Fruit fly (Drosophila melanogaster) whole organism, embryonic: ENCODE results near the gene RpS9.

ENCODE experiments used
- BtbVII ChIP-seq: fragments of 200-800 bp; sonication (Bioruptor generic); optimal IDR thresholded peaks from 3 replicates; lab custom pipeline; 2017; ENCODE audit warnings: missing biosample characterization, mild to moderate bottlenecking, missing genetic modification characterization
- CG12071 ChIP-seq: fragments of 200-800 bp; sonication (Bioruptor generic); optimal IDR thresholded peaks from 3 replicates; lab custom pipeline; 2018; ENCODE audit warnings: missing biosample characterization, mild to moderate bottlenecking, missing genetic modification characterization
- CG13894 ChIP-seq: fragments of 200-800 bp; sonication (Bioruptor generic); optimal IDR thresholded peaks from 3 replicates; lab custom pipeline; 2018; ENCODE audit warnings: missing biosample characterization, mild to moderate bottlenecking, missing genetic modification characterization, moderate library complexity
- CG15073 ChIP-seq: fragments of 200-800 bp; sonication (Bioruptor generic); optimal IDR thresholded peaks from 2 replicates; lab custom pipeline; 2016; ENCODE audit warnings: missing biosample characterization, missing genetic modification characterization
- CG18599 ChIP-seq: fragments of 200-800 bp; sonication (Bioruptor generic); optimal IDR thresholded peaks from 3 replicates; lab custom pipeline; 2017; ENCODE audit warnings: missing biosample characterization, missing genetic modification characterization, mild to moderate bottlenecking, moderate library complexity, missing genetic modification reagents
- CG42726 ChIP-seq: fragments of 200-800 bp; sonication (Bioruptor generic); IDR thresholded peaks from 2 replicates; pipeline ENCODE4 v1.3.6; 2022; ENCODE audit warnings: missing biosample characterization, missing genetic modification characterization; ENCODE audit not compliant: partially characterized antibody
- CG4328 ChIP-seq: fragments of 200-800 bp; sonication (Bioruptor generic); optimal IDR thresholded peaks from 3 replicates; lab custom pipeline; 2017; ENCODE audit warnings: missing biosample characterization, missing genetic modification reagents, missing genetic modification characterization
- CG5245 ChIP-seq: fragments of 200-800 bp; sonication (Bioruptor generic); optimal IDR thresholded peaks from 3 replicates; lab custom pipeline; 2016; ENCODE audit warnings: missing biosample characterization, missing genetic modification characterization
- CG9215 ChIP-seq: fragments of 200-800 bp; sonication (Bioruptor generic); IDR thresholded peaks from 2 replicates; pipeline ENCODE4 v1.3.6; 2022; ENCODE audit warnings: missing biosample characterization, missing genetic modification characterization
- Dbx ChIP-seq: fragments of 200-800 bp; sonication (Bioruptor generic); IDR thresholded peaks from 3 replicates; pipeline ENCODE4 v1.3.6; 2022; ENCODE audit warnings: missing biosample characterization, missing genetic modification characterization
- Dek ChIP-seq: fragments of 200-800 bp; sonication (Bioruptor generic); optimal IDR thresholded peaks from 3 replicates; lab custom pipeline; 2019; ENCODE audit warnings: missing biosample characterization, mild to moderate bottlenecking, missing genetic modification characterization, moderate library complexity
- Hey ChIP-seq: fragments of 200-800 bp; sonication (Bioruptor generic); optimal IDR thresholded peaks from 3 replicates; lab custom pipeline; 2018; ENCODE audit warnings: missing biosample characterization, mild to moderate bottlenecking, missing genetic modification characterization
- Hr51 ChIP-seq, 2 experiments: fragments of 200-800 bp; sonication (Bioruptor generic); optimal IDR thresholded peaks; 2 replicates in 1 of 2; 3 replicates in 1 of 2; lab custom pipeline; 2016 to 2018; ENCODE audit warnings: missing biosample characterization in 2 of 2, missing genetic modification characterization in 2 of 2, mild to moderate bottlenecking in 1 of 2, moderate library complexity in 1 of 2
- MBD-R2 ChIP-seq: fragments of 200-800 bp; sonication (Bioruptor generic); IDR thresholded peaks from 2 replicates; pipeline ENCODE4 v1.3.6; 2022; ENCODE audit warnings: missing biosample characterization, missing genetic modification characterization
- MTF-1 ChIP-seq: fragments of 200-800 bp; sonication (Bioruptor generic); optimal IDR thresholded peaks from 2 replicates; lab custom pipeline; 2018; ENCODE audit warnings: missing biosample characterization, mild to moderate bottlenecking, missing genetic modification characterization, borderline replicate concordance
- Med ChIP-seq: fragments of 200-800 bp; sonication (Bioruptor generic); peaks from one replicate; lab custom pipeline; 2016; ENCODE audit warnings: missing biosample characterization, missing genetic modification characterization, mild to moderate bottlenecking, inconsistent platforms, moderate library complexity
- Nf-YA ChIP-seq: fragments of 200-800 bp; sonication (Bioruptor generic); IDR thresholded peaks from 2 replicates; pipeline ENCODE4 v1.3.6; 2022; ENCODE audit warnings: missing biosample characterization, missing genetic modification characterization
- Nf-YC ChIP-seq: fragments of 200-800 bp; optimal IDR thresholded peaks from 3 replicates; lab custom pipeline; 2019; ENCODE audit warnings: missing biosample characterization, mild to moderate bottlenecking, missing genetic modification characterization, moderate library complexity
- PHDP ChIP-seq: fragments of 200-800 bp; sonication (Bioruptor generic); optimal IDR thresholded peaks from 3 replicates; lab custom pipeline; 2018; ENCODE audit warnings: missing biosample characterization, mild to moderate bottlenecking, missing genetic modification characterization, moderate library complexity
- Pdp1 ChIP-seq, 2 experiments: fragments of 200-800 bp; sonication (Bioruptor generic); optimal IDR thresholded peaks; 3 replicates each; lab custom pipeline; 2016; ENCODE audit warnings: missing biosample characterization in 2 of 2, missing genetic modification characterization in 2 of 2, mild to moderate bottlenecking in 1 of 2, moderate library complexity in 1 of 2
- Sry-δ ChIP-seq: fragments of 200-800 bp; sonication (Bioruptor generic); optimal IDR thresholded peaks from 2 replicates; lab custom pipeline; 2016; ENCODE audit warnings: missing biosample characterization, missing genetic modification characterization
- Ssrp ChIP-seq: fragments of 200-800 bp; sonication (Bioruptor generic); optimal IDR thresholded peaks from 2 replicates; lab custom pipeline; 2018; ENCODE audit warnings: missing biosample characterization, mild to moderate bottlenecking, missing genetic modification characterization, moderate library complexity
- Trl ChIP-seq, 3 experiments: fragments of >200 bp in 2 of 3; fragments of 200-800 bp in 1 of 3; sonication (Bioruptor generic) in 1 of 3; optimal IDR thresholded peaks; 2 replicates in 1 of 3; 3 replicates in 2 of 3; lab custom pipeline; 2016 to 2017; ENCODE audit warnings: missing biosample characterization in 1 of 3, missing genetic modification characterization in 1 of 3
- abd-A ChIP-seq: fragments of 200-800 bp; sonication (Bioruptor generic); optimal IDR thresholded peaks from 3 replicates; lab custom pipeline; 2019; ENCODE audit warnings: missing biosample characterization, mild to moderate bottlenecking, missing genetic modification characterization, moderate library complexity
- al ChIP-seq: fragments of 200-800 bp; sonication (Bioruptor generic); IDR thresholded peaks from 2 replicates; pipeline ENCODE4 v1.3.6; 2022; ENCODE audit warnings: missing biosample characterization, missing genetic modification characterization
- ap ChIP-seq: fragments of 200-800 bp; sonication (Bioruptor generic); IDR thresholded peaks from 2 replicates; pipeline ENCODE4 v1.3.6; 2022; ENCODE audit warnings: missing biosample characterization, missing genetic modification characterization
- btn ChIP-seq: fragments of 200-800 bp; sonication (Bioruptor generic); optimal IDR thresholded peaks from 2 replicates; lab custom pipeline; 2016; ENCODE audit warnings: missing biosample characterization, missing genetic modification characterization
- chinmo ChIP-seq: fragments of 200-800 bp; sonication (Bioruptor generic); IDR thresholded peaks from 4 replicates; pipeline ENCODE4 v1.3.6; 2022; ENCODE audit warnings: missing biosample characterization, missing genetic modification characterization; ENCODE audit not compliant: partially characterized antibody
- cwo ChIP-seq: fragments of 200-800 bp; sonication (Bioruptor generic); optimal IDR thresholded peaks from 3 replicates; lab custom pipeline; 2017; ENCODE audit warnings: missing biosample characterization, missing genetic modification characterization, mild to moderate bottlenecking, moderate library complexity, missing genetic modification reagents
- fd64A ChIP-seq: fragments of 200-800 bp; sonication (Bioruptor generic); optimal IDR thresholded peaks from 3 replicates; lab custom pipeline; 2018; ENCODE audit warnings: missing biosample characterization, mild to moderate bottlenecking, missing genetic modification characterization
- gcm ChIP-seq: fragments of 200-800 bp; sonication (Bioruptor generic); optimal IDR thresholded peaks from 2 replicates; lab custom pipeline; 2019; ENCODE audit warnings: missing biosample characterization, mild to moderate bottlenecking, missing genetic modification characterization, moderate library complexity
- kah ChIP-seq: fragments of 200-800 bp; sonication (Bioruptor generic); optimal IDR thresholded peaks from 2 replicates; lab custom pipeline; 2018; ENCODE audit warnings: missing biosample characterization, mild to moderate bottlenecking, missing genetic modification characterization
- kni ChIP-seq: fragments of 200-800 bp; sonication (Bioruptor generic); optimal IDR thresholded peaks from 3 replicates; lab custom pipeline; 2017; ENCODE audit warnings: mild to moderate bottlenecking, missing biosample characterization, missing genetic modification reagents, missing genetic modification characterization
- lab ChIP-seq: fragments of 200-800 bp; sonication (Bioruptor generic); optimal IDR thresholded peaks from 3 replicates; lab custom pipeline; 2017; ENCODE audit warnings: missing biosample characterization, missing genetic modification characterization, mild to moderate bottlenecking, moderate library complexity, missing genetic modification reagents
- otp ChIP-seq: fragments of 200-800 bp; sonication (Bioruptor generic); IDR thresholded peaks from 3 replicates; pipeline ENCODE4, ENCODE4 v1.3.6; 2022; ENCODE audit warnings: missing biosample characterization, missing genetic modification characterization
- peb ChIP-seq: fragments of 200-800 bp; sonication (Bioruptor generic); IDR thresholded peaks from 2 replicates; pipeline ENCODE4 v1.3.6; 2022; ENCODE audit warnings: missing biosample characterization, missing genetic modification characterization
- pros ChIP-seq: fragments of 200-800 bp; sonication (Bioruptor generic); optimal IDR thresholded peaks from 3 replicates; lab custom pipeline; 2019; ENCODE audit warnings: missing biosample characterization, mild to moderate bottlenecking, missing genetic modification characterization, moderate library complexity
- pzg ChIP-seq: fragments of 200-800 bp; sonication (Bioruptor generic); optimal IDR thresholded peaks from 3 replicates; lab custom pipeline; 2018; ENCODE audit warnings: missing biosample characterization, mild to moderate bottlenecking, missing genetic modification characterization, moderate library complexity
- run ChIP-seq: fragments of 200-800 bp; sonication (Bioruptor generic); optimal IDR thresholded peaks from 3 replicates; lab custom pipeline; 2018; ENCODE audit warnings: missing biosample characterization, mild to moderate bottlenecking, missing genetic modification characterization
- sd ChIP-seq: fragments of 200-800 bp; sonication (Bioruptor generic); optimal IDR thresholded peaks from 3 replicates; lab custom pipeline; 2018; ENCODE audit warnings: missing biosample characterization, mild to moderate bottlenecking, missing genetic modification characterization, moderate library complexity
- slp2 ChIP-seq: fragments of 200-800 bp; sonication (Bioruptor generic); optimal IDR thresholded peaks from 2 replicates; lab custom pipeline; 2016; ENCODE audit warnings: missing biosample characterization, missing genetic modification characterization
- sna ChIP-seq: fragments of 200-800 bp; sonication (Bioruptor generic); IDR thresholded peaks from 2 replicates; pipeline ENCODE4 v1.3.6; 2022; ENCODE audit warnings: missing biosample characterization, missing genetic modification characterization; ENCODE audit not compliant: partially characterized antibody
- ssp ChIP-seq: fragments of 200-800 bp; sonication (Bioruptor generic); IDR thresholded peaks from 2 replicates; pipeline ENCODE4 v1.3.6; 2022; ENCODE audit warnings: missing biosample characterization, missing genetic modification characterization
- stwl ChIP-seq: fragments of 200-800 bp; sonication (Bioruptor generic); optimal IDR thresholded peaks from 3 replicates; lab custom pipeline; 2018; ENCODE audit warnings: missing biosample characterization, mild to moderate bottlenecking, missing genetic modification characterization, moderate library complexity
- tio ChIP-seq: fragments of 200-800 bp; sonication (Bioruptor generic); optimal IDR thresholded peaks from 2 replicates; lab custom pipeline; 2017; ENCODE audit warnings: missing biosample characterization, missing genetic modification characterization, inconsistent platforms
- tna ChIP-seq: fragments of 200-800 bp; sonication (Bioruptor generic); IDR thresholded peaks from 2 replicates; pipeline ENCODE4 v1.3.6; 2022; ENCODE audit warnings: missing biosample characterization, missing genetic modification characterization; ENCODE audit not compliant: partially characterized antibody
- yki ChIP-seq: fragments of >200 bp; optimal IDR thresholded peaks from 3 replicates; lab custom pipeline; 2018
- zen ChIP-seq: fragments of 200-800 bp; sonication (Bioruptor generic); optimal IDR thresholded peaks from 3 replicates; lab custom pipeline; 2018; ENCODE audit warnings: missing biosample characterization, mild to moderate bottlenecking, missing genetic modification characterization, moderate library complexity

Gene RpS9

dm6 chr3L:9465652-9466244 lies 45.6 kb downstream of the RpS9 start (continued):
- TF ChIP-seq CG15073 (GFP tag; lab: Kevin White, UChicago) (no peak), run (tag; lab: Kevin White, UChicago) (no peak), CG42726 (GFP tag; lab: Robert Waterston, UW) (0 out of 2 replicates have a peak, but pooled peaks have one; percentile 36), ssp (GFP tag; lab: Robert Waterston, UW) (no peak), CG9215 (no peak), abd-A (tag; lab: Kevin White, UChicago) (peak; percentile 99), pros (GFP tag; lab: Kevin White, UChicago) (peak; percentile 48), Nf-YC (tag; lab: Kevin White, UChicago) (peak; percentile 22), slp2 (no peak), BtbVII (GFP tag; lab: Kevin White, UChicago) (no peak), kah (peak; percentile 43), pzg (no peak), CG18599 (peak; percentile 16), Dbx (0 out of 3 replicates have a peak, but pooled peaks have one; percentile 16), chinmo (0 out of 4 replicates have a peak, but pooled peaks have one; percentile 40), Pdp1 (GFP tag; optimal IDR thresholded peaks at IDR 0.05; lab: Kevin White, UChicago) (peak in 1 of 2 experiments; percentile 88), Nf-YA (GFP tag; lab: Robert Waterston, UW) (no peak), ap (GFP tag; lab: Robert Waterston, UW) (no peak), al (GFP tag; lab: Robert Waterston, UW) (no peak), PHDP (tag; lab: Kevin White, UChicago) (no peak), CG13894 (tag; lab: Kevin White, UChicago) (peak; percentile 49), gcm (no peak), lab (peak; percentile 9), tna (0 out of 2 replicates have a peak, but pooled peaks have one; percentile 21), Trl (optimal IDR thresholded peaks at IDR 0.05; lab: Kevin White, UChicago) (peak; percentile 83 to 84), Trl (GFP tag; optimal IDR thresholded peaks at IDR 0.05; lab: Kevin White, UChicago) (no peak), zen (tag; lab: Kevin White, UChicago) (no peak), kni (GFP tag; lab: Kevin White, UChicago) (peak; percentile 71), CG4328 (GFP tag; lab: Kevin White, UChicago) (peak; percentile 38), sna (GFP tag; lab: Robert Waterston, UW) (no peak), peb (GFP tag; lab: Robert Waterston, UW) (no peak), CG5245 (GFP tag; lab: Kevin White, UChicago) (no peak), tio (GFP tag; lab: Kevin White, UChicago) (no peak), Hey (tag; lab: Kevin White, UChicago) (peak; percentile 30), Dek (tag; lab: Kevin White, UChicago) (no peak), sd (tag; lab: Kevin White, UChicago) (peak; percentile 51), Med (GFP tag; lab: Kevin White, UChicago) (peak; percentile 86), btn (no peak), MBD-R2 (GFP tag; lab: Robert Waterston, UW) (no peak; the same call in 1 of the 2 replicates), otp (GFP tag; lab: Robert Waterston, UW) (no peak), MTF-1 (GFP tag; lab: Kevin White, UChicago) (peak; percentile 10), yki (lab: Kevin White, UChicago) (peak; percentile 49), Sry-δ (GFP tag; lab: Kevin White, UChicago) (no peak), stwl (tag; lab: Kevin White, UChicago) (no peak), Hr51 (GFP tag; optimal IDR thresholded peaks at IDR 0.05; lab: Kevin White, UChicago) (no peak), cwo (no peak), fd64A (GFP tag; lab: Kevin White, UChicago) (no peak), Ssrp (tag; lab: Kevin White, UChicago) (no peak), CG12071 (GFP tag; lab: Kevin White, UChicago) (peak; percentile 22)
